Fruit fly (Drosophila melanogaster) whole organism, wandering third instar larva: Measurements from ENCODE around the gene Pvf3.

ENCODE experiments used
- Abd-B ChIP-seq: fragments of >200 bp; optimal IDR thresholded peaks from 2 replicates; lab custom pipeline; 2017; ENCODE audit warnings: missing biosample characterization, missing genetic modification characterization
- CG32264 ChIP-seq: fragments of 200-800 bp; sonication (Bioruptor generic); optimal IDR thresholded peaks from 2 replicates; lab custom pipeline; 2016; ENCODE audit warnings: missing biosample characterization, missing genetic modification characterization
- CrebA ChIP-seq: fragments of 200-800 bp; sonication (Bioruptor generic); optimal IDR thresholded peaks from 2 replicates; lab custom pipeline; 2016; ENCODE audit warnings: missing biosample characterization, mild to moderate bottlenecking, missing genetic modification characterization, borderline replicate concordance
- Dfd ChIP-seq: fragments of >200 bp; optimal IDR thresholded peaks from 2 replicates; lab custom pipeline; 2017; ENCODE audit warnings: missing biosample characterization, missing genetic modification characterization
- Dif ChIP-seq: fragments of 200-275, 200-300 bp; sonication (Bioruptor generic); optimal IDR thresholded peaks from 2 replicates; lab custom pipeline; 2018; ENCODE audit warnings: missing biosample characterization, missing genetic modification characterization; ENCODE audit not compliant: partially characterized antibody
- GATAd ChIP-seq: sonication (Bioruptor generic); optimal IDR thresholded peaks from 2 replicates; lab custom pipeline; 2016; ENCODE audit warnings: missing biosample characterization, missing genetic modification characterization
- HLH106 ChIP-seq: fragments of 200-800 bp; optimal IDR thresholded peaks from 3 replicates; lab custom pipeline; 2019; ENCODE audit warnings: missing biosample characterization, mild to moderate bottlenecking, missing genetic modification characterization, moderate library complexity
- Hnf4 ChIP-seq: fragments of 200-800 bp; sonication (Bioruptor generic); optimal IDR thresholded peaks from 2 replicates; lab custom pipeline; 2016; ENCODE audit warnings: missing biosample characterization, mild to moderate bottlenecking, missing genetic modification characterization
- Hr78 ChIP-seq: fragments of >200 bp; optimal IDR thresholded peaks from 2 replicates; lab custom pipeline; 2017; ENCODE audit warnings: missing biosample characterization, missing genetic modification characterization
- Hr83 ChIP-seq: fragments of 200-300 bp; sonication (Bioruptor generic); optimal IDR thresholded peaks from 2 replicates; lab custom pipeline; 2016; ENCODE audit warnings: missing biosample characterization, mild to moderate bottlenecking, missing genetic modification characterization, moderate library complexity; ENCODE audit not compliant: poor library complexity, severe bottlenecking
- Jra ChIP-seq: sonication (Bioruptor generic); optimal IDR thresholded peaks from 2 replicates; lab custom pipeline; 2016; ENCODE audit warnings: missing biosample characterization, missing genetic modification characterization
- Mio ChIP-seq: sonication (Bioruptor generic); optimal IDR thresholded peaks from 2 replicates; lab custom pipeline; 2016; ENCODE audit warnings: missing biosample characterization, missing genetic modification characterization
- N ChIP-seq: fragments of >200 bp; optimal IDR thresholded peaks from 2 replicates; lab custom pipeline; 2018; ENCODE audit warnings: missing biosample characterization, missing external identifiers, missing genetic modification characterization
- OdsH ChIP-seq: fragments of 200-800 bp; sonication (Bioruptor generic); optimal IDR thresholded peaks from 2 replicates; lab custom pipeline; 2016; ENCODE audit warnings: missing biosample characterization, mild to moderate bottlenecking, missing genetic modification characterization
- Rel ChIP-seq, 2 experiments: fragments of 200-800 bp; sonication (Bioruptor generic) in 1 of 2; optimal IDR thresholded peaks; 2 replicates in 1 of 2; 3 replicates in 1 of 2; lab custom pipeline; 2016 to 2019; ENCODE audit warnings: mild to moderate bottlenecking in 2 of 2, missing biosample characterization in 2 of 2, missing genetic modification characterization in 2 of 2, moderate library complexity in 1 of 2
- Sp1 ChIP-seq: fragments of 200-800 bp; sonication (Bioruptor generic); optimal IDR thresholded peaks from 3 replicates; lab custom pipeline; 2019; ENCODE audit warnings: missing biosample characterization, mild to moderate bottlenecking, missing genetic modification characterization, moderate library complexity
- Vsx2 ChIP-seq: fragments of 200-300, 225-300 bp; sonication (Bioruptor generic); optimal IDR thresholded peaks from 2 replicates; lab custom pipeline; 2018; ENCODE audit warnings: missing biosample characterization, missing genetic modification characterization; ENCODE audit not compliant: partially characterized antibody
- br ChIP-seq: fragments of 200-800 bp; sonication (Bioruptor generic); optimal IDR thresholded peaks from 2 replicates; lab custom pipeline; 2016; ENCODE audit warnings: missing biosample characterization, missing genetic modification characterization
- dl ChIP-seq, 2 experiments: fragments of 175-275, 200-275 bp in 1 of 2; fragments of 200-275 bp in 1 of 2; sonication (Bioruptor generic); optimal IDR thresholded peaks; lab custom pipeline; 2018; ENCODE audit warnings: mild to moderate bottlenecking in 2 of 2, missing biosample characterization in 2 of 2, missing genetic modification characterization in 2 of 2, moderate library complexity in 2 of 2; ENCODE audit not compliant: partially characterized antibody in 2 of 2, insufficient read depth in 1 of 2
- dmrt93B ChIP-seq: fragments of 200-800 bp; sonication (Bioruptor generic); optimal IDR thresholded peaks from 2 replicates; lab custom pipeline; 2018; ENCODE audit warnings: missing biosample characterization, mild to moderate bottlenecking, missing genetic modification characterization
- dsf ChIP-seq: sonication (Bioruptor generic); optimal IDR thresholded peaks from 2 replicates; lab custom pipeline; 2016; ENCODE audit warnings: missing biosample characterization, missing genetic modification characterization, borderline replicate concordance
- ey ChIP-seq: fragments of 200-800 bp; sonication (Bioruptor generic); optimal IDR thresholded peaks from 2 replicates; lab custom pipeline; 2016; ENCODE audit warnings: missing biosample characterization, missing genetic modification characterization
- foxo ChIP-seq, 2 experiments: fragments of 200-800 bp; sonication (Bioruptor generic); optimal IDR thresholded peaks; 2 replicates in 1 of 2; 3 replicates in 1 of 2; lab custom pipeline; 2016 to 2017; ENCODE audit warnings: missing biosample characterization in 2 of 2, missing genetic modification characterization in 2 of 2
- fru ChIP-seq: fragments of 200-800 bp; sonication (Bioruptor generic); optimal IDR thresholded peaks from 3 replicates; lab custom pipeline; 2016; ENCODE audit warnings: missing biosample characterization, mild to moderate bottlenecking, missing genetic modification characterization
- h ChIP-seq: fragments of 200-800 bp; sonication (Bioruptor generic); optimal IDR thresholded peaks from 3 replicates; lab custom pipeline; 2016; ENCODE audit warnings: missing biosample characterization, mild to moderate bottlenecking, missing genetic modification characterization
- jim ChIP-seq: fragments of 175-275, 200-325 bp; sonication (Bioruptor generic); optimal IDR thresholded peaks from 2 replicates; lab custom pipeline; 2016; ENCODE audit warnings: missing biosample characterization, mild to moderate bottlenecking, missing genetic modification characterization
- lola ChIP-seq: fragments of >200 bp; optimal IDR thresholded peaks from 2 replicates; lab custom pipeline; 2017; ENCODE audit warnings: missing biosample characterization, missing genetic modification characterization
- pan ChIP-seq: fragments of >200 bp; optimal IDR thresholded peaks from 2 replicates; lab custom pipeline; 2017
- psq ChIP-seq: fragments of 200-800 bp; sonication (Bioruptor generic); optimal IDR thresholded peaks from 3 replicates; lab custom pipeline; 2017; ENCODE audit warnings: missing biosample characterization, mild to moderate bottlenecking, missing genetic modification characterization, moderate library complexity
- rgr ChIP-seq: fragments of 200-800 bp; sonication (Bioruptor generic); optimal IDR thresholded peaks from 3 replicates; lab custom pipeline; 2016; ENCODE audit warnings: missing biosample characterization, mild to moderate bottlenecking, missing genetic modification characterization
- sage ChIP-seq: fragments of 200-800 bp; sonication (Bioruptor generic); optimal IDR thresholded peaks from 2 replicates; lab custom pipeline; 2016; ENCODE audit warnings: missing biosample characterization, mild to moderate bottlenecking, missing genetic modification characterization
- sv ChIP-seq: fragments of 200-800 bp; sonication (Bioruptor generic); optimal IDR thresholded peaks from 3 replicates; lab custom pipeline; 2016; ENCODE audit warnings: missing biosample characterization, missing genetic modification characterization
- usp ChIP-seq: fragments of >200 bp; optimal IDR thresholded peaks from 2 replicates; lab custom pipeline; 2017; ENCODE audit warnings: missing biosample characterization, missing genetic modification characterization
- woc ChIP-seq: sonication (Bioruptor generic); optimal IDR thresholded peaks from 2 replicates; lab custom pipeline; 2016; ENCODE audit warnings: missing biosample characterization, mild to moderate bottlenecking, missing genetic modification characterization

Pvf3 gene

dm6 chr2L:7082203-7082602, 75.3 kb downstream of the Pvf3 start:
- TF ChIP-seq sage (GFP tag; lab: Kevin White, UChicago) (no peak), Hr83 (GFP tag; lab: Kevin White, UChicago) (no peak), GATAd (GFP tag; lab: Kevin White, UChicago) (no peak), woc (GFP tag; lab: Kevin White, UChicago) (no peak), ey (no peak), Mio (GFP tag; lab: Kevin White, UChicago) (no peak), foxo (GFP tag; optimal IDR thresholded peaks at IDR 0.05; lab: Kevin White, UChicago) (no peak), usp (GFP tag; lab: Kevin White, UChicago) (no peak), dsf (no peak), Rel (GFP tag; optimal IDR thresholded peaks at IDR 0.05; lab: Kevin White, UChicago) (no peak), Rel (tag; optimal IDR thresholded peaks at IDR 0.05; lab: Kevin White, UChicago) (no peak), CG32264 (GFP tag; lab: Kevin White, UChicago) (no peak), Vsx2 (GFP tag; lab: Kevin White, UChicago) (no peak), br (GFP tag; lab: Kevin White, UChicago) (no peak), sv (GFP tag; lab: Kevin White, UChicago) (no peak)

dm6 chr2L:7081307-7081706, 76.2 kb downstream of the Pvf3 start:
- TF ChIP-seq GATAd (GFP tag; lab: Kevin White, UChicago) (no peak), foxo (GFP tag; optimal IDR thresholded peaks at IDR 0.05; lab: Kevin White, UChicago) (no peak), dl (GFP tag; optimal IDR thresholded peaks at IDR 0.05; lab: Kevin White, UChicago; ENCODE audit: insufficient read depth in 1 of 2, partially characterized antibody in 2 of 2) (no peak), Jra (GFP tag; lab: Kevin White, UChicago) (no peak), jim (GFP tag; lab: Kevin White, UChicago) (no peak), rgr (GFP tag; lab: Kevin White, UChicago) (no peak), Sp1 (GFP tag; lab: Kevin White, UChicago) (no peak), Hnf4 (GFP tag; lab: Kevin White, UChicago) (no peak), Dif (GFP tag; lab: Kevin White, UChicago) (no peak), OdsH (GFP tag; lab: Kevin White, UChicago) (no peak), HLH106 (tag; lab: Kevin White, UChicago) (no peak), Hr78 (GFP tag; lab: Kevin White, UChicago) (no peak), ey (no peak), sage (GFP tag; lab: Kevin White, UChicago) (no peak), Dfd (GFP tag; lab: Kevin White, UChicago) (no peak), Mio (GFP tag; lab: Kevin White, UChicago) (no peak), Abd-B (GFP tag; lab: Kevin White, UChicago) (no peak), h (GFP tag; lab: Kevin White, UChicago) (no peak)

dm6 chr2L:7076804-7077203, 80.7 kb downstream of the Pvf3 start:
- TF ChIP-seq Dif (GFP tag; lab: Kevin White, UChicago) (no peak), foxo (GFP tag; optimal IDR thresholded peaks at IDR 0.05; lab: Kevin White, UChicago) (no peak), Hnf4 (GFP tag; lab: Kevin White, UChicago) (no peak), CrebA (GFP tag; lab: Kevin White, UChicago) (no peak)

dm6 chr2L:7076055-7076700, 81.3 kb downstream of the Pvf3 start:
- TF ChIP-seq Rel (GFP tag; optimal IDR thresholded peaks at IDR 0.05; lab: Kevin White, UChicago), result no peak
- no peak for TF ChIP-seq Rel (tag; optimal IDR thresholded peaks at IDR 0.05; lab: Kevin White, UChicago)
- TF ChIP-seq jim (GFP tag; lab: Kevin White, UChicago), result no peak
- TF ChIP-seq dmrt93B (GFP tag; lab: Kevin White, UChicago), result no peak
- peak; percentile 73 for TF ChIP-seq fru
- TF ChIP-seq h (GFP tag; lab: Kevin White, UChicago), result peak; percentile 69
- no peak for TF ChIP-seq N
- TF ChIP-seq lola (GFP tag; lab: Kevin White, UChicago), result no peak
- TF ChIP-seq rgr (GFP tag; lab: Kevin White, UChicago), result peak; percentile 61
- TF ChIP-seq OdsH (GFP tag; lab: Kevin White, UChicago), result peak; percentile 31
- TF ChIP-seq CrebA (GFP tag; lab: Kevin White, UChicago), result no peak
- TF ChIP-seq ey, result peak; percentile 60
- peak in 1 of 2 experiments; percentile 49 for TF ChIP-seq foxo (GFP tag; optimal IDR thresholded peaks at IDR 0.05; lab: Kevin White, UChicago)
- peak; percentile 33 for TF ChIP-seq psq (GFP tag; lab: Kevin White, UChicago)
- TF ChIP-seq br (GFP tag; lab: Kevin White, UChicago), result peak; percentile 48
- peak; percentile 6 for TF ChIP-seq woc (GFP tag; lab: Kevin White, UChicago)
- no peak for TF ChIP-seq Dfd (GFP tag; lab: Kevin White, UChicago)
- peak; percentile 61 for TF ChIP-seq Hnf4 (GFP tag; lab: Kevin White, UChicago)
- TF ChIP-seq dsf, result no peak
- TF ChIP-seq Sp1 (GFP tag; lab: Kevin White, UChicago), result peak; percentile 41
- TF ChIP-seq pan, result no peak
- no peak for TF ChIP-seq Dif (GFP tag; lab: Kevin White, UChicago)
- TF ChIP-seq Abd-B (GFP tag; lab: Kevin White, UChicago), result no peak
- TF ChIP-seq HLH106 (tag; lab: Kevin White, UChicago), result peak; percentile 35
